Worm (Caenorhabditis elegans) whole organism, L4 larva: Measurements from ENCODE around the gene W02B12.1.

Experiments
- daf-19 ChIP-seq: fragments of 200-800 bp; sonication (Bioruptor generic); conservative IDR thresholded peaks from 2 replicates; pipeline ENCODE4 v1.3.6; 2022; ENCODE audit warnings: missing genetic modification characterization, missing compliant biosample characterization
- hlh-11 ChIP-seq: fragments of 200-800 bp; sonication (Bioruptor generic); optimal IDR thresholded peaks from 2 replicates; lab custom pipeline; 2018; ENCODE audit warnings: mild to moderate bottlenecking, missing genetic modification characterization, missing compliant biosample characterization
- lin-1 ChIP-seq: fragments of 200-800 bp; sonication (Bioruptor generic); IDR thresholded peaks from 2 replicates; pipeline ENCODE4 v1.3.6; 2022; ENCODE audit warnings: missing genetic modification reagents, missing genetic modification characterization, missing compliant biosample characterization
- lin-13 ChIP-seq: fragments of 150-350 bp; optimal IDR thresholded peaks from 2 replicates; lab custom pipeline; 2014; ENCODE audit warnings: missing biosample characterization, missing genetic modification reagents, missing genetic modification characterization
- lin-15B ChIP-seq: fragments of 150-350 bp; sonication (generic microtip); optimal IDR thresholded peaks from 3 replicates; lab custom pipeline; 2014; ENCODE audit warnings: missing biosample characterization, missing genetic modification characterization
- mdl-1 ChIP-seq, 2 experiments: fragments of 150-350 bp in 1 of 2; sonication (generic microtip) in 1 of 2; optimal IDR thresholded peaks; 2 replicates each; lab custom pipeline; 2014 to 2017; ENCODE audit warnings: missing biosample characterization in 2 of 2, missing genetic modification characterization in 2 of 2
- nhr-25 ChIP-seq: sonication (generic microtip); optimal IDR thresholded peaks from 2 replicates; lab custom pipeline; 2017; ENCODE audit warnings: missing genetic modification characterization, mild to moderate bottlenecking, missing compliant biosample characterization, antibody characterized with exemption, moderate library complexity, borderline replicate concordance; ENCODE audit not compliant: insufficient read depth
- pha-4 ChIP-seq, 2 experiments: fragments of 150-350 bp in 1 of 2; fragments of 200-800 bp in 1 of 2; sonication (Bioruptor generic) in 1 of 2; IDR thresholded peaks in 1 of 2; optimal IDR thresholded peaks in 1 of 2; 2 replicates each; pipeline versions ENCODE4 v1.3.6 to Lab custom; 2014 to 2022; ENCODE audit warnings: missing genetic modification characterization in 2 of 2, missing genetic modification reagents in 2 of 2, missing biosample characterization in 1 of 2, missing compliant biosample characterization in 1 of 2
- snpc-4 ChIP-seq: fragments of 150-350 bp; optimal IDR thresholded peaks from 2 replicates; lab custom pipeline; 2014; ENCODE audit warnings: missing biosample characterization, missing genetic modification characterization
- unc-62 ChIP-seq, 3 experiments: fragments of 150-350 bp in 1 of 3; sonication (generic microtip); optimal IDR thresholded peaks in 2 of 3; peaks in 1 of 3; 1 replicate in 1 of 3; 2 replicates in 2 of 3; lab custom pipeline; 2014 to 2017; ENCODE audit warnings: missing biosample characterization in 3 of 3, missing genetic modification characterization in 3 of 3, missing genetic modification reagents in 3 of 3, missing genotype in 1 of 3
- ztf-11 ChIP-seq: fragments of 150-350 bp; optimal IDR thresholded peaks from 2 replicates; lab custom pipeline; 2014; ENCODE audit warnings: missing biosample characterization, missing genetic modification characterization

ce11 chrII:11495806-11496205 is 47.0 kb downstream of the W02B12.1 start:
- TF ChIP-seq hlh-11 (tag; lab: Kevin White, UChicago), result no peak
- TF ChIP-seq daf-19 (GFP tag; lab: Robert Waterston, UW), result no peak
- no peak for TF ChIP-seq unc-62 (GFP tag; optimal IDR thresholded peaks at IDR 0.05 in 1 of 2; lab: Kevin White, UChicago)
- no peak for TF ChIP-seq unc-62 (tag; optimal IDR thresholded peaks at IDR 0.05; lab: Kevin White, UChicago)
- TF ChIP-seq lin-1 (GFP tag; lab: Robert Waterston, UW), result no peak
- TF ChIP-seq nhr-25 (tag; lab: Kevin White, UChicago), result no peak
- no peak for TF ChIP-seq snpc-4 (tag; lab: Kevin White, UChicago)
- no peak for TF ChIP-seq pha-4 (GFP tag; IDR thresholded peaks at IDR 0.05; lab: Robert Waterston, UW)
- no peak for TF ChIP-seq pha-4 (tag; optimal IDR thresholded peaks at IDR 0.05; lab: Kevin White, UChicago)
- no peak for TF ChIP-seq lin-13 (GFP tag; lab: Kevin White, UChicago)
- TF ChIP-seq mdl-1 (tag; optimal IDR thresholded peaks at IDR 0.05; lab: Kevin White, UChicago), result no peak
- TF ChIP-seq lin-15B, result no peak
- TF ChIP-seq ztf-11 (tag; lab: Kevin White, UChicago), result no peak
